Fruit fly (Drosophila melanogaster): ENCODE data around the gene Dnaaf5.
A peak's percentile ranks its signal among the peaks of the same experiment; 100 is the strongest.

Gene Dnaaf5

dm6 chr3R:14381599-14381998 lies 20.0 kb upstream of the Dnaaf5 start, which contains the start of gene soti:
TSS of gene soti (minus strand) at chr3R:14381699.
- TF ChIP-seq kah (GFP tag; optimal IDR thresholded peaks at IDR 0.05) (no peak), CG8359 (GFP tag; optimal IDR thresholded peaks at IDR 0.05; ENCODE audit: borderline replicate concordance) (no peak), Trl (optimal IDR thresholded peaks at IDR 0.05) (no peak), Trl (GFP tag; optimal IDR thresholded peaks at IDR 0.05) (no peak), CG17385 (GFP tag; optimal IDR thresholded peaks at IDR 0.05) (no peak), CG17568 (GFP tag; optimal IDR thresholded peaks at IDR 0.05) (no peak), CG14441 (GFP tag; IDR thresholded peaks at IDR 0.05) (no peak), prd (optimal IDR thresholded peaks at IDR 0.05) (no peak), prd (GFP tag; IDR thresholded peaks at IDR 0.05) (no peak), yki (optimal IDR thresholded peaks at IDR 0.05) (no peak), al (GFP tag; IDR thresholded peaks at IDR 0.05) (no peak)

DNA sequence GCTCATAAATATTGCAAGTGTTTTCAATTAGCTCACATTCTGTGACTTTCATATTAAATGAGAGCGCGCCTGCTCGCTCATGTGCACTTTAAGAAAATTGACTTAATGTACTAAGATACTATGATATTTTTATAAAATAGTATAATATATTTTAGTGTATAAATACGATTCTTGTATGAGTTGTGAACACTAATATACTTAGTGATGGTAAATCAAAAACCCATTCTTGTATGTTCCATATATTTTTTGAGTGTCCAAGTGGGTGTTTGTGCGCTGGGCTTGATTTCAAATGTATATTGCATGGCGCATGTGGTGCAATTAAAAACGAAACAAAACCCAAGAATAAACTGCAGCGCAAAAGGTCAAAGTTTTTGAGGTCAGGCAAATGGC lies 12.2 kb upstream of the Dnaaf5 start:
- TF ChIP-seq Drgx (GFP tag; IDR thresholded peaks at IDR 0.05), result peak; percentile 85
- no peak for TF ChIP-seq knrl (GFP tag; IDR thresholded peaks at IDR 0.05; ENCODE audit: partially characterized antibody)
- TF ChIP-seq CG11695 (GFP tag; IDR thresholded peaks at IDR 0.05), result 0 out of 3 replicates have a peak, but pooled peaks have one; percentile 23
- no peak for TF ChIP-seq ash1 (GFP tag; optimal IDR thresholded peaks at IDR 0.05)
- no peak for TF ChIP-seq CG11696 (GFP tag; IDR thresholded peaks at IDR 0.05)
- TF ChIP-seq CG17568 (GFP tag; optimal IDR thresholded peaks at IDR 0.05), result no peak
- no peak for TF ChIP-seq Xbp1 (GFP tag; optimal IDR thresholded peaks at IDR 0.05)
- no peak for TF ChIP-seq CG11247 (GFP tag; IDR thresholded peaks at IDR 0.05)
- TF ChIP-seq ATbp (GFP tag; optimal IDR thresholded peaks at IDR 0.05), result peak; percentile 2
- no peak for TF ChIP-seq CG30431 (GFP tag; optimal IDR thresholded peaks at IDR 0.05)
- no peak for TF ChIP-seq HLH4C (GFP tag; IDR thresholded peaks at IDR 0.05; ENCODE audit: partially characterized antibody)
- TF ChIP-seq Ssrp (tag; optimal IDR thresholded peaks at IDR 0.05), result peak; percentile 7
- no peak for TF ChIP-seq CG18764 (GFP tag; optimal IDR thresholded peaks at IDR 0.05)
- no peak for TF ChIP-seq CG31388 (GFP tag; optimal IDR thresholded peaks at IDR 0.05)
- TF ChIP-seq pb (GFP tag; optimal IDR thresholded peaks at IDR 0.05), result no peak
- TF ChIP-seq CG9932 (GFP tag; IDR thresholded peaks at IDR 0.05), result no peak
- no peak for TF ChIP-seq CG4404 (GFP tag; IDR thresholded peaks at IDR 0.05)
- peak; percentile 24 for TF ChIP-seq gem (tag; optimal IDR thresholded peaks at IDR 0.05)
- no peak for TF ChIP-seq vfl (GFP tag; optimal IDR thresholded peaks at IDR 0.05)
- no peak for TF ChIP-seq nom (GFP tag; optimal IDR thresholded peaks at IDR 0.05)
- peak; percentile 15 for TF ChIP-seq dmrt99B (tag; optimal IDR thresholded peaks at IDR 0.05)
- no peak for TF ChIP-seq CG11456 (GFP tag; IDR thresholded peaks at IDR 0.05)
- no peak for TF ChIP-seq YL-1 (GFP tag; optimal IDR thresholded peaks at IDR 0.05)
- TF ChIP-seq CG7357 (GFP tag; IDR thresholded peaks at IDR 0.05), result no peak
- no peak for TF ChIP-seq Hr78 (GFP tag; optimal IDR thresholded peaks at IDR 0.05)
- no peak for TF ChIP-seq pho (GFP tag; optimal IDR thresholded peaks at IDR 0.05)
- TF ChIP-seq vvl (GFP tag; IDR thresholded peaks at IDR 0.05), result peak; percentile 52; the same call in 1 of the 2 replicates
- no peak for TF ChIP-seq pum (GFP tag; optimal IDR thresholded peaks at IDR 0.05)
- TF ChIP-seq D19B (GFP tag; optimal IDR thresholded peaks at IDR 0.05), result no peak
- no peak for TF ChIP-seq fd64A (GFP tag; optimal IDR thresholded peaks at IDR 0.05)
- no peak for TF ChIP-seq CG7839 (tag; optimal IDR thresholded peaks at IDR 0.05)
- no peak for TF ChIP-seq cas (GFP tag; IDR thresholded peaks at IDR 0.05)
- 0 out of 2 replicates have a peak, but pooled peaks have one; percentile 31 for TF ChIP-seq bowl (GFP tag; IDR thresholded peaks at IDR 0.05)
- no peak for TF ChIP-seq ranshi (GFP tag; IDR thresholded peaks at IDR 0.05)
- no peak for TF ChIP-seq bcd (GFP tag; optimal IDR thresholded peaks at IDR 0.05)
- no peak for TF ChIP-seq Ets65A (GFP tag)
- no peak for TF ChIP-seq CG2129 (GFP tag; IDR thresholded peaks at IDR 0.05; ENCODE audit: partially characterized antibody)
- no peak for TF ChIP-seq otp (GFP tag; IDR thresholded peaks at IDR 0.05)
- peak; percentile 1 for TF ChIP-seq dmrt11E (tag; optimal IDR thresholded peaks at IDR 0.05)
- no peak for TF ChIP-seq pzg (GFP tag; optimal IDR thresholded peaks at IDR 0.05)
- TF ChIP-seq bigmax (GFP tag; optimal IDR thresholded peaks at IDR 0.05), result no peak
